Fruit fly (Drosophila melanogaster): ENCODE data around the gene CG9588.
A peak's percentile ranks its signal among the peaks of the same experiment; 100 is the strongest.

CG9588 gene

dm6 chr3R:13645874-13646370, 30.6 kb downstream of the CG9588 start, which contains the start of gene sqd (continued):
- TF ChIP-seq CG5953 (GFP tag; IDR thresholded peaks at IDR 0.05): no peak
- peak; percentile 51; the same call in 1 of the 2 replicates for TF ChIP-seq CG7372 (GFP tag; IDR thresholded peaks at IDR 0.05)
- peak; percentile 32 for TF ChIP-seq CG7987 (GFP tag; optimal IDR thresholded peaks at IDR 0.05)
- TF ChIP-seq tup (GFP tag; optimal IDR thresholded peaks at IDR 0.05): no peak
- TF ChIP-seq CG4328 (GFP tag; optimal IDR thresholded peaks at IDR 0.05): peak; percentile 38
- TF ChIP-seq CG18619 (GFP tag; optimal IDR thresholded peaks at IDR 0.05): peak; percentile 46
- TF ChIP-seq CG17186 (GFP tag; optimal IDR thresholded peaks at IDR 0.05): peak; percentile 48
- TF ChIP-seq CG17328 (GFP tag; IDR thresholded peaks at IDR 0.05): peak; percentile 40; the same call in 1 of the 2 replicates
- TF ChIP-seq CG10959 (GFP tag; IDR thresholded peaks at IDR 0.05): no peak
- no peak for TF ChIP-seq Lpt (GFP tag; optimal IDR thresholded peaks at IDR 0.05)
- peak; percentile 41 for TF ChIP-seq CG11504 (tag; optimal IDR thresholded peaks at IDR 0.05)
- TF ChIP-seq CG9437 (GFP tag; optimal IDR thresholded peaks at IDR 0.05): no peak
- TF ChIP-seq Doc2 (GFP tag; IDR thresholded peaks at IDR 0.05): no peak
- peak; percentile 97 for TF ChIP-seq CG17802 (tag; optimal IDR thresholded peaks at IDR 0.05)
- no peak for TF ChIP-seq MTF-1 (GFP tag; optimal IDR thresholded peaks at IDR 0.05; ENCODE audit: borderline replicate concordance)
- TF ChIP-seq HHEX (GFP tag; optimal IDR thresholded peaks at IDR 0.05): peak; percentile 42
- no peak for TF ChIP-seq CG11560 (tag; IDR thresholded peaks at IDR 0.05)
- no peak for TF ChIP-seq Ravus (GFP tag; IDR thresholded peaks at IDR 0.05)
- TF ChIP-seq CG18011 (GFP tag; optimal IDR thresholded peaks at IDR 0.05): peak; percentile 58
- no peak for TF ChIP-seq CG11085 (GFP tag; IDR thresholded peaks at IDR 0.05)
- no peak for TF ChIP-seq CG12104 (GFP tag; optimal IDR thresholded peaks at IDR 0.05)
- TF ChIP-seq sens (GFP tag): peak; percentile 92
- peak; percentile 10 for TF ChIP-seq ewg (GFP tag; optimal IDR thresholded peaks at IDR 0.05)
- peak; percentile 31 for TF ChIP-seq tin (GFP tag; optimal IDR thresholded peaks at IDR 0.05)
- TF ChIP-seq kay (GFP tag; optimal IDR thresholded peaks at IDR 0.05): peak; percentile 10
- TF ChIP-seq HmgZ (tag; optimal IDR thresholded peaks at IDR 0.05): peak; percentile 37
- no peak for TF ChIP-seq CG11695 (GFP tag; IDR thresholded peaks at IDR 0.05)
- peak; percentile 83 for TF ChIP-seq CG32767 (GFP tag; IDR thresholded peaks at IDR 0.05)
- peak; percentile 45 for TF ChIP-seq CG6765 (GFP tag; optimal IDR thresholded peaks at IDR 0.05)
- peak; percentile 30 for TF ChIP-seq Fer1 (GFP tag; optimal IDR thresholded peaks at IDR 0.05)
- no peak for TF ChIP-seq maf-S (GFP tag; optimal IDR thresholded peaks at IDR 0.05)
- TF ChIP-seq tll (GFP tag; optimal IDR thresholded peaks at IDR 0.05): peak in 1 of 2 experiments; percentile 11
- TF ChIP-seq Nf-YC (tag; optimal IDR thresholded peaks at IDR 0.05): no peak
- peak; percentile 48 for TF ChIP-seq CG1233 (GFP tag; optimal IDR thresholded peaks at IDR 0.05)
- no peak for TF ChIP-seq CG6272 (GFP tag; IDR thresholded peaks at IDR 0.05)
- TF ChIP-seq fu2 (GFP tag; optimal IDR thresholded peaks at IDR 0.05): peak; percentile 29
- 0 out of 2 replicates have a peak, but pooled peaks have one; percentile 20 for TF ChIP-seq al (GFP tag; IDR thresholded peaks at IDR 0.05)
- no peak for TF ChIP-seq Atf-2 (GFP tag; optimal IDR thresholded peaks at IDR 0.05)
- TF ChIP-seq GATAe (GFP tag; conservative IDR thresholded peaks at IDR 0.05): no peak
- no peak for TF ChIP-seq so (GFP tag; IDR thresholded peaks at IDR 0.05)
- TF ChIP-seq CG10274 (GFP tag; optimal IDR thresholded peaks at IDR 0.05): peak; percentile 42
- 0 out of 3 replicates have a peak, but pooled peaks have one; percentile 36 for TF ChIP-seq dysf (GFP tag; IDR thresholded peaks at IDR 0.05)
- no peak for TF ChIP-seq Kr (GFP tag; optimal IDR thresholded peaks at IDR 0.05)
- TF ChIP-seq chm (GFP tag; IDR thresholded peaks at IDR 0.05): no peak
- peak; percentile 68 for TF ChIP-seq Meics (GFP tag; optimal IDR thresholded peaks at IDR 0.05)
- TF ChIP-seq CG8089 (GFP tag; optimal IDR thresholded peaks at IDR 0.05): no peak
- TF ChIP-seq Gsc (GFP tag; IDR thresholded peaks at IDR 0.05): no peak
- peak; percentile 4 for TF ChIP-seq CTCF (GFP tag; optimal IDR thresholded peaks at IDR 0.05)
- no peak for TF ChIP-seq TFAM (GFP tag; optimal IDR thresholded peaks at IDR 0.05)
- TF ChIP-seq CG15269 (tag; optimal IDR thresholded peaks at IDR 0.05): peak; percentile 38
- TF ChIP-seq CG10654 (GFP tag; optimal IDR thresholded peaks at IDR 0.05): peak; percentile 47
- no peak for TF ChIP-seq CG11696 (GFP tag; IDR thresholded peaks at IDR 0.05)
